Fruit fly (Drosophila melanogaster) whole organism, wandering third instar larva: Measurements from ENCODE around the gene CG34134.

Experiments used
- Abd-B ChIP-seq: fragments of >200 bp; optimal IDR thresholded peaks from 2 replicates; lab custom pipeline; 2017; ENCODE audit warnings: missing biosample characterization, missing genetic modification characterization
- CG32264 ChIP-seq: fragments of 200-800 bp; sonication (Bioruptor generic); optimal IDR thresholded peaks from 2 replicates; lab custom pipeline; 2016; ENCODE audit warnings: missing biosample characterization, missing genetic modification characterization
- CG9705 ChIP-seq: fragments of 200-800 bp; sonication (Bioruptor generic); optimal IDR thresholded peaks from 2 replicates; lab custom pipeline; 2018; ENCODE audit warnings: missing biosample characterization, mild to moderate bottlenecking, missing genetic modification characterization
- CrebA ChIP-seq: fragments of 200-800 bp; sonication (Bioruptor generic); optimal IDR thresholded peaks from 2 replicates; lab custom pipeline; 2016; ENCODE audit warnings: missing biosample characterization, mild to moderate bottlenecking, missing genetic modification characterization, borderline replicate concordance
- Dfd ChIP-seq: fragments of >200 bp; optimal IDR thresholded peaks from 2 replicates; lab custom pipeline; 2017; ENCODE audit warnings: missing biosample characterization, missing genetic modification characterization
- Dif ChIP-seq: fragments of 200-275, 200-300 bp; sonication (Bioruptor generic); optimal IDR thresholded peaks from 2 replicates; lab custom pipeline; 2018; ENCODE audit warnings: missing biosample characterization, missing genetic modification characterization; ENCODE audit not compliant: partially characterized antibody
- GATAd ChIP-seq: sonication (Bioruptor generic); optimal IDR thresholded peaks from 2 replicates; lab custom pipeline; 2016; ENCODE audit warnings: missing biosample characterization, missing genetic modification characterization
- HLH106 ChIP-seq: fragments of 200-800 bp; optimal IDR thresholded peaks from 3 replicates; lab custom pipeline; 2019; ENCODE audit warnings: missing biosample characterization, mild to moderate bottlenecking, missing genetic modification characterization, moderate library complexity
- Hnf4 ChIP-seq: fragments of 200-800 bp; sonication (Bioruptor generic); optimal IDR thresholded peaks from 2 replicates; lab custom pipeline; 2016; ENCODE audit warnings: missing biosample characterization, mild to moderate bottlenecking, missing genetic modification characterization
- Hr78 ChIP-seq: fragments of >200 bp; optimal IDR thresholded peaks from 2 replicates; lab custom pipeline; 2017; ENCODE audit warnings: missing biosample characterization, missing genetic modification characterization
- Hr83 ChIP-seq: fragments of 200-300 bp; sonication (Bioruptor generic); optimal IDR thresholded peaks from 2 replicates; lab custom pipeline; 2016; ENCODE audit warnings: missing biosample characterization, mild to moderate bottlenecking, missing genetic modification characterization, moderate library complexity; ENCODE audit not compliant: poor library complexity, severe bottlenecking
- Jra ChIP-seq: sonication (Bioruptor generic); optimal IDR thresholded peaks from 2 replicates; lab custom pipeline; 2016; ENCODE audit warnings: missing biosample characterization, missing genetic modification characterization
- Mio ChIP-seq: sonication (Bioruptor generic); optimal IDR thresholded peaks from 2 replicates; lab custom pipeline; 2016; ENCODE audit warnings: missing biosample characterization, missing genetic modification characterization
- Myc ChIP-seq: fragments of >200 bp; optimal IDR thresholded peaks from 2 replicates; lab custom pipeline; 2017
- N ChIP-seq: fragments of >200 bp; optimal IDR thresholded peaks from 2 replicates; lab custom pipeline; 2018; ENCODE audit warnings: missing biosample characterization, missing external identifiers, missing genetic modification characterization
- OdsH ChIP-seq: fragments of 200-800 bp; sonication (Bioruptor generic); optimal IDR thresholded peaks from 2 replicates; lab custom pipeline; 2016; ENCODE audit warnings: missing biosample characterization, mild to moderate bottlenecking, missing genetic modification characterization
- Rel ChIP-seq, 2 experiments: fragments of 200-800 bp; sonication (Bioruptor generic) in 1 of 2; optimal IDR thresholded peaks; 2 replicates in 1 of 2; 3 replicates in 1 of 2; lab custom pipeline; 2016 to 2019; ENCODE audit warnings: mild to moderate bottlenecking in 2 of 2, missing biosample characterization in 2 of 2, missing genetic modification characterization in 2 of 2, moderate library complexity in 1 of 2
- Sp1 ChIP-seq: fragments of 200-800 bp; sonication (Bioruptor generic); optimal IDR thresholded peaks from 3 replicates; lab custom pipeline; 2019; ENCODE audit warnings: missing biosample characterization, mild to moderate bottlenecking, missing genetic modification characterization, moderate library complexity
- Vsx2 ChIP-seq: fragments of 200-300, 225-300 bp; sonication (Bioruptor generic); optimal IDR thresholded peaks from 2 replicates; lab custom pipeline; 2018; ENCODE audit warnings: missing biosample characterization, missing genetic modification characterization; ENCODE audit not compliant: partially characterized antibody
- br ChIP-seq: fragments of 200-800 bp; sonication (Bioruptor generic); optimal IDR thresholded peaks from 2 replicates; lab custom pipeline; 2016; ENCODE audit warnings: missing biosample characterization, missing genetic modification characterization
- brk ChIP-seq: fragments of 200-800 bp; sonication (Bioruptor generic); optimal IDR thresholded peaks from 2 replicates; lab custom pipeline; 2016; ENCODE audit warnings: missing biosample characterization, mild to moderate bottlenecking, missing genetic modification characterization
- dl ChIP-seq, 2 experiments: fragments of 175-275, 200-275 bp in 1 of 2; fragments of 200-275 bp in 1 of 2; sonication (Bioruptor generic); optimal IDR thresholded peaks; lab custom pipeline; 2018; ENCODE audit warnings: mild to moderate bottlenecking in 2 of 2, missing biosample characterization in 2 of 2, missing genetic modification characterization in 2 of 2, moderate library complexity in 2 of 2; ENCODE audit not compliant: partially characterized antibody in 2 of 2, insufficient read depth in 1 of 2
- dmrt93B ChIP-seq: fragments of 200-800 bp; sonication (Bioruptor generic); optimal IDR thresholded peaks from 2 replicates; lab custom pipeline; 2018; ENCODE audit warnings: missing biosample characterization, mild to moderate bottlenecking, missing genetic modification characterization
- dsf ChIP-seq: sonication (Bioruptor generic); optimal IDR thresholded peaks from 2 replicates; lab custom pipeline; 2016; ENCODE audit warnings: missing biosample characterization, missing genetic modification characterization, borderline replicate concordance
- ey ChIP-seq: fragments of 200-800 bp; sonication (Bioruptor generic); optimal IDR thresholded peaks from 2 replicates; lab custom pipeline; 2016; ENCODE audit warnings: missing biosample characterization, missing genetic modification characterization
- foxo ChIP-seq, 2 experiments: fragments of 200-800 bp; sonication (Bioruptor generic); optimal IDR thresholded peaks; 2 replicates in 1 of 2; 3 replicates in 1 of 2; lab custom pipeline; 2016 to 2017; ENCODE audit warnings: missing biosample characterization in 2 of 2, missing genetic modification characterization in 2 of 2
- fru ChIP-seq: fragments of 200-800 bp; sonication (Bioruptor generic); optimal IDR thresholded peaks from 3 replicates; lab custom pipeline; 2016; ENCODE audit warnings: missing biosample characterization, mild to moderate bottlenecking, missing genetic modification characterization
- h ChIP-seq: fragments of 200-800 bp; sonication (Bioruptor generic); optimal IDR thresholded peaks from 3 replicates; lab custom pipeline; 2016; ENCODE audit warnings: missing biosample characterization, mild to moderate bottlenecking, missing genetic modification characterization
- jim ChIP-seq: fragments of 175-275, 200-325 bp; sonication (Bioruptor generic); optimal IDR thresholded peaks from 2 replicates; lab custom pipeline; 2016; ENCODE audit warnings: missing biosample characterization, mild to moderate bottlenecking, missing genetic modification characterization
- lola ChIP-seq: fragments of >200 bp; optimal IDR thresholded peaks from 2 replicates; lab custom pipeline; 2017; ENCODE audit warnings: missing biosample characterization, missing genetic modification characterization
- pan ChIP-seq: fragments of >200 bp; optimal IDR thresholded peaks from 2 replicates; lab custom pipeline; 2017
- psq ChIP-seq: fragments of 200-800 bp; sonication (Bioruptor generic); optimal IDR thresholded peaks from 3 replicates; lab custom pipeline; 2017; ENCODE audit warnings: missing biosample characterization, mild to moderate bottlenecking, missing genetic modification characterization, moderate library complexity
- rgr ChIP-seq: fragments of 200-800 bp; sonication (Bioruptor generic); optimal IDR thresholded peaks from 3 replicates; lab custom pipeline; 2016; ENCODE audit warnings: missing biosample characterization, mild to moderate bottlenecking, missing genetic modification characterization
- sage ChIP-seq: fragments of 200-800 bp; sonication (Bioruptor generic); optimal IDR thresholded peaks from 2 replicates; lab custom pipeline; 2016; ENCODE audit warnings: missing biosample characterization, mild to moderate bottlenecking, missing genetic modification characterization
- sv ChIP-seq: fragments of 200-800 bp; sonication (Bioruptor generic); optimal IDR thresholded peaks from 3 replicates; lab custom pipeline; 2016; ENCODE audit warnings: missing biosample characterization, missing genetic modification characterization
- tai ChIP-seq: sonication (Bioruptor generic); optimal IDR thresholded peaks from 2 replicates; lab custom pipeline; 2016; ENCODE audit warnings: missing biosample characterization, missing genetic modification characterization
- usp ChIP-seq: fragments of >200 bp; optimal IDR thresholded peaks from 2 replicates; lab custom pipeline; 2017; ENCODE audit warnings: missing biosample characterization, missing genetic modification characterization
- woc ChIP-seq: sonication (Bioruptor generic); optimal IDR thresholded peaks from 2 replicates; lab custom pipeline; 2016; ENCODE audit warnings: missing biosample characterization, mild to moderate bottlenecking, missing genetic modification characterization

CG34134 gene

dm6 chr2L:8163588-8164166, 26.9 kb downstream of the CG34134 start:
- TF ChIP-seq psq (no peak), fru (GFP tag; lab: Kevin White, UChicago) (peak; percentile 6), dl (GFP tag; optimal IDR thresholded peaks at IDR 0.05; lab: Kevin White, UChicago; ENCODE audit: insufficient read depth in 1 of 2, partially characterized antibody in 2 of 2) (peak in 1 of 2 experiments; percentile 3), HLH106 (tag; lab: Kevin White, UChicago) (no peak), dsf (GFP tag; lab: Kevin White, UChicago) (no peak), jim (GFP tag; lab: Kevin White, UChicago) (no peak), pan (lab: Kevin White, UChicago) (no peak), Hnf4 (GFP tag; lab: Kevin White, UChicago) (no peak), Hr83 (GFP tag; lab: Kevin White, UChicago) (no peak)

- TF ChIP-seq Hr83 (GFP tag; lab: Kevin White, UChicago) (peak; percentile 23), br (GFP tag; lab: Kevin White, UChicago) (no peak), CrebA (no peak), Dif (GFP tag; lab: Kevin White, UChicago) (peak; percentile 9), rgr (GFP tag; lab: Kevin White, UChicago) (no peak), usp (GFP tag; lab: Kevin White, UChicago) (no peak), dl (GFP tag; optimal IDR thresholded peaks at IDR 0.05; lab: Kevin White, UChicago; ENCODE audit: insufficient read depth in 1 of 2, partially characterized antibody in 2 of 2) (peak in 1 of 2 experiments; percentile 10), Hr78 (GFP tag; lab: Kevin White, UChicago) (no peak)
Measured at dm6 chr2L:8163025-8163351, 27.6 kb downstream of the CG34134 start, which contains the start of gene Piezo. Gene Piezo (plus strand): TSS chr2L:8163073.

dm6 chr2L:8162307-8163024, 28.1 kb downstream of the CG34134 start, which contains the start of gene Acbp1:
Gene Acbp1 (minus strand): TSS chr2L:8162452.
- TF ChIP-seq Abd-B (no peak), foxo (GFP tag; optimal IDR thresholded peaks at IDR 0.05; lab: Kevin White, UChicago) (peak; percentile 53 to 96), tai (GFP tag; lab: Kevin White, UChicago) (peak; percentile 95), dl (GFP tag; optimal IDR thresholded peaks at IDR 0.05; lab: Kevin White, UChicago; ENCODE audit: insufficient read depth in 1 of 2, partially characterized antibody in 2 of 2) (no peak), Sp1 (GFP tag; lab: Kevin White, UChicago) (peak; percentile 99), Hr83 (GFP tag; lab: Kevin White, UChicago) (peak; percentile 90), usp (GFP tag; lab: Kevin White, UChicago) (no peak), Jra (peak; percentile 80), CG32264 (GFP tag; lab: Kevin White, UChicago) (peak; percentile 45), Mio (GFP tag; lab: Kevin White, UChicago) (peak; percentile 51), Dif (GFP tag; lab: Kevin White, UChicago) (no peak), fru (GFP tag; lab: Kevin White, UChicago) (peak; percentile 95), Dfd (no peak), Myc (lab: Kevin White, UChicago) (no peak), br (GFP tag; lab: Kevin White, UChicago) (peak; percentile 94), HLH106 (tag; lab: Kevin White, UChicago) (peak; percentile 97), dsf (GFP tag; lab: Kevin White, UChicago) (peak; percentile 73), CG9705 (GFP tag; lab: Kevin White, UChicago) (peak; percentile 94), pan (lab: Kevin White, UChicago) (no peak), sage (GFP tag; lab: Kevin White, UChicago) (peak; percentile 92), woc (peak; percentile 98), lola (GFP tag; lab: Kevin White, UChicago) (no peak), h (GFP tag; lab: Kevin White, UChicago) (peak; percentile 94), Vsx2 (GFP tag; lab: Kevin White, UChicago) (no peak), ey (GFP tag; lab: Kevin White, UChicago) (peak; percentile 89), GATAd (peak; percentile 67), dmrt93B (GFP tag; lab: Kevin White, UChicago) (peak; percentile 90), psq (peak; percentile 86), Hr78 (GFP tag; lab: Kevin White, UChicago) (no peak), N (GFP tag; lab: Kevin White, UChicago) (no peak), jim (GFP tag; lab: Kevin White, UChicago) (no peak), sv (GFP tag; lab: Kevin White, UChicago) (peak; percentile 95), brk (GFP tag; lab: Kevin White, UChicago) (peak; percentile 95), Hnf4 (GFP tag; lab: Kevin White, UChicago) (peak; percentile 90), Rel (GFP tag; optimal IDR thresholded peaks at IDR 0.05; lab: Kevin White, UChicago) (peak; percentile 92), Rel (tag; optimal IDR thresholded peaks at IDR 0.05; lab: Kevin White, UChicago) (peak; percentile 90), OdsH (GFP tag; lab: Kevin White, UChicago) (peak; percentile 97), rgr (GFP tag; lab: Kevin White, UChicago) (peak; percentile 96), CrebA (peak; percentile 38)
